Worm (Caenorhabditis elegans): ENCODE results near the gene ttr-23.

ce11 chrV:10562817-10563216, 26.8 kb downstream of the ttr-23 start:
- TF ChIP-seq nhr-11 (tag; optimal IDR thresholded peaks at IDR 0.05), result no peak
- no peak for TF ChIP-seq snpc-4 (tag; optimal IDR thresholded peaks at IDR 0.05)
- no peak for TF ChIP-seq ceh-16 (tag; optimal IDR thresholded peaks at IDR 0.05)
- no peak for TF ChIP-seq nhr-76 (tag; optimal IDR thresholded peaks at IDR 0.05)
